Fruit fly (Drosophila melanogaster): ENCODE results near the gene CG18223.

CG18223 gene

DNA sequence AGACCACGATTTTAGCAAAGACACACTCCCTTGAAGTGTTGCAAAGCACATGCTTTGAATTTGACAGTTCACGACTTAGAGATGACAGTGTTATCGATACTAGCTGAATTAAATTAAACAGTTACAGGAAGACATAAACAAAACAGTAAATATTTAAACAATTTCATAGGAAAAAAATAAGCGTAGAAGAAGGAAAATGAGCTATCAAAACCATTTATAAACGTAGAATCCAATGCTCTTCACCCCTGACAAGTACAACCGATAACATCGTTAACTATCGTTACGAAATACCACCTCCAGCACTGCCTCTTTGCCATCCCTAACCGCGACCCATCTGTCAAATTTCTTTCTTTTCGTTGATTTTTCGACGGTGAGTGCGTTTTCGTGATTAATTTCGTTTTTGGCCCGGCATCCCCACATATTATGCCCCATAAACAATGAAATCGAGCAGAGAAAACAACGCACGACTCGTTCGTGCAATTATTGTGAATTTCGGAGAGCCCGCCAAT, 21.3 kb downstream of the CG18223 start, which contains the start of gene RpL26 (continued):
- peak; percentile 46; the same call in 1 of the 2 replicates for TF ChIP-seq CG14014 (GFP tag; IDR thresholded peaks at IDR 0.05)
- TF ChIP-seq CG12104 (GFP tag; optimal IDR thresholded peaks at IDR 0.05) = peak; percentile 62
- no peak for TF ChIP-seq Ravus (GFP tag; IDR thresholded peaks at IDR 0.05)
- peak; percentile 57 for TF ChIP-seq NC2α (GFP tag; optimal IDR thresholded peaks at IDR 0.05)
- TF ChIP-seq Spps (tag; optimal IDR thresholded peaks at IDR 0.05) = no peak
- peak; percentile 82 for TF ChIP-seq CHES-1-like (GFP tag; optimal IDR thresholded peaks at IDR 0.05)
- TF ChIP-seq so (GFP tag; IDR thresholded peaks at IDR 0.05) = no peak
- peak; percentile 55 for TF ChIP-seq CG17912 (GFP tag; optimal IDR thresholded peaks at IDR 0.05)
- TF ChIP-seq CG8944 (GFP tag; optimal IDR thresholded peaks at IDR 0.05) = peak; percentile 86
- peak; percentile 55 to 81 for TF ChIP-seq chif (GFP tag; optimal IDR thresholded peaks at IDR 0.05)
- peak; percentile 80 for TF ChIP-seq Ptx1 (GFP tag; IDR thresholded peaks at IDR 0.05)
- TF ChIP-seq sd (tag; optimal IDR thresholded peaks at IDR 0.05) = no peak
- peak; percentile 36 for TF ChIP-seq CG7928 (GFP tag; optimal IDR thresholded peaks at IDR 0.05)
- peak; percentile 56 for TF ChIP-seq CG12769 (tag; optimal IDR thresholded peaks at IDR 0.05)
- TF ChIP-seq CG6854 (GFP tag; optimal IDR thresholded peaks at IDR 0.05) = peak; percentile 25
- TF ChIP-seq CG2199 (GFP tag; IDR thresholded peaks at IDR 0.05) = no peak
- peak; percentile 5 for TF ChIP-seq grn (GFP tag; optimal IDR thresholded peaks at IDR 0.05)
- TF ChIP-seq CG12391 (tag; optimal IDR thresholded peaks at IDR 0.05) = peak; percentile 83
- TF ChIP-seq CG3847 (GFP tag; IDR thresholded peaks at IDR 0.05) = peak; percentile 89
- peak; percentile 74 for TF ChIP-seq Bdp1 (GFP tag; optimal IDR thresholded peaks at IDR 0.05)
- peak; percentile 15 for TF ChIP-seq wek (GFP tag; optimal IDR thresholded peaks at IDR 0.05)
- TF ChIP-seq CG7839 (tag; optimal IDR thresholded peaks at IDR 0.05) = peak; percentile 53
- no peak for TF ChIP-seq sens-2 (GFP tag; IDR thresholded peaks at IDR 0.05)
- TF ChIP-seq ranshi (GFP tag; IDR thresholded peaks at IDR 0.05) = 0 out of 2 replicates have a peak, but pooled peaks have one; percentile 61
- TF ChIP-seq otp (GFP tag; IDR thresholded peaks at IDR 0.05) = 0 out of 3 replicates have a peak, but pooled peaks have one; percentile 63
- peak; percentile 79 for TF ChIP-seq CG34376 (GFP tag; optimal IDR thresholded peaks at IDR 0.05)
- TF ChIP-seq CG14710 (tag; optimal IDR thresholded peaks at IDR 0.05) = peak; percentile 87
- peak; percentile 85 for TF ChIP-seq tx (GFP tag; optimal IDR thresholded peaks at IDR 0.05)
- peak; percentile 44 for TF ChIP-seq Usf (GFP tag; optimal IDR thresholded peaks at IDR 0.05)
- peak; percentile 59 for TF ChIP-seq Xrp1 (GFP tag; IDR thresholded peaks at IDR 0.05)
- TF ChIP-seq Dref (GFP tag; IDR thresholded peaks at IDR 0.05) = peak; percentile 58
- TF ChIP-seq CG9609 (GFP tag; optimal IDR thresholded peaks at IDR 0.05) = peak; percentile 87
- peak; percentile 64; the same call in 1 of the 2 replicates for TF ChIP-seq CG11085 (GFP tag; IDR thresholded peaks at IDR 0.05)
- peak; percentile 92 for TF ChIP-seq CG9932 (GFP tag; IDR thresholded peaks at IDR 0.05)
- peak; percentile 74; the same call in 1 of the 2 replicates for TF ChIP-seq vvl (GFP tag; IDR thresholded peaks at IDR 0.05)
- TF ChIP-seq Kr (GFP tag; optimal IDR thresholded peaks at IDR 0.05) = no peak
- no peak for TF ChIP-seq Blimp-1 (GFP tag; optimal IDR thresholded peaks at IDR 0.05)
- TF ChIP-seq CG13296 (GFP tag; optimal IDR thresholded peaks at IDR 0.05) = peak; percentile 82
- TF ChIP-seq CG9215 (GFP tag; IDR thresholded peaks at IDR 0.05) = peak; percentile 85
- peak; percentile 61 for TF ChIP-seq BtbVII (GFP tag; optimal IDR thresholded peaks at IDR 0.05)
- TF ChIP-seq nmo (GFP tag; optimal IDR thresholded peaks at IDR 0.05) = peak; percentile 92
- peak; percentile 68 for TF ChIP-seq ssp (GFP tag; IDR thresholded peaks at IDR 0.05)
- peak; percentile 81 for TF ChIP-seq CG9876 (GFP tag; optimal IDR thresholded peaks at IDR 0.05)
- peak; percentile 99 for TF ChIP-seq Sry-δ (GFP tag; optimal IDR thresholded peaks at IDR 0.05)
- peak; percentile 69 for TF ChIP-seq CG15514 (GFP tag; optimal IDR thresholded peaks at IDR 0.05)
- peak; percentile 79 for TF ChIP-seq p53 (GFP tag; optimal IDR thresholded peaks at IDR 0.05)
- TF ChIP-seq ab (GFP tag; optimal IDR thresholded peaks at IDR 0.05) = peak; percentile 14
- TF ChIP-seq sc (optimal IDR thresholded peaks at IDR 0.05) = no peak
- TF ChIP-seq sc (GFP tag; optimal IDR thresholded peaks at IDR 0.05) = peak; percentile 44
- no peak for TF ChIP-seq br (optimal IDR thresholded peaks at IDR 0.05)
- peak; percentile 66 for TF ChIP-seq CG7987 (GFP tag; optimal IDR thresholded peaks at IDR 0.05)
